Worm (Caenorhabditis elegans) whole organism, L1 larva: ENCODE measurements around the gene pqn-65.

Source experiments
- efl-3 ChIP-seq: fragments of 200-800 bp; sonication (Bioruptor generic); optimal IDR thresholded peaks from 2 replicates; lab custom pipeline; 2018; ENCODE audit warnings: mild to moderate bottlenecking, missing genetic modification characterization, missing compliant biosample characterization
- nhr-90 ChIP-seq: sonication (generic microtip); optimal IDR thresholded peaks from 2 replicates; lab custom pipeline; 2016; ENCODE audit warnings: mild to moderate bottlenecking, missing genetic modification characterization, missing compliant biosample characterization; ENCODE audit not compliant: poor library complexity
- skn-1 ChIP-seq: fragments of 150-350 bp; optimal IDR thresholded peaks from 2 replicates; lab custom pipeline; 2014; ENCODE audit warnings: missing biosample characterization, missing genetic modification characterization
- snpc-4 ChIP-seq: fragments of 150-350 bp; optimal IDR thresholded peaks from 2 replicates; lab custom pipeline; 2014; ENCODE audit warnings: missing biosample characterization, missing genetic modification characterization
- unc-130 ChIP-seq: fragments of 150-350 bp; optimal IDR thresholded peaks from 2 replicates; lab custom pipeline; 2017; ENCODE audit warnings: missing biosample characterization, missing genetic modification characterization, inconsistent platforms

- TF ChIP-seq efl-3 (GFP tag; lab: Kevin White, UChicago) (no peak), snpc-4 (tag; lab: Kevin White, UChicago) (no peak), skn-1 (no peak), unc-130 (no peak), nhr-90 (tag; lab: Kevin White, UChicago) (no peak)
Observed at ce11 chrX:4626891-4627290, 7.5 kb upstream of the pqn-65 start.
